Worm (Caenorhabditis elegans): ENCODE results near the gene cbs-1.

ce11 chrX:10074233-10074632 lies 20.2 kb downstream of the cbs-1 start, which contains the start of gene ZC373.5:
- no peak for TF ChIP-seq elt-3 (tag; optimal IDR thresholded peaks at IDR 0.05)
- no peak for TF ChIP-seq ztf-11 (tag; optimal IDR thresholded peaks at IDR 0.05)
- no peak for TF ChIP-seq snpc-4 (tag; optimal IDR thresholded peaks at IDR 0.05)
